Fruit fly (Drosophila melanogaster) Kc167 (cell line): ENCODE results near the gene Tom70.

Experiments
- Myc ChIP-seq: fragments of >200 bp; optimal IDR thresholded peaks from 2 replicates; lab custom pipeline; 2017; ENCODE audit warnings: missing external identifiers
- Sin3A ChIP-seq: fragments of >200 bp; optimal IDR thresholded peaks from 2 replicates; lab custom pipeline; 2018; ENCODE audit warnings: missing external identifiers
- h ChIP-seq: fragments of >200 bp; optimal IDR thresholded peaks from 3 replicates; lab custom pipeline; 2018; ENCODE audit warnings: missing external identifiers
- insv ChIP-seq: fragments of >200 bp; optimal IDR thresholded peaks from 3 replicates; lab custom pipeline; 2018; ENCODE audit warnings: missing external identifiers
- ttk ChIP-seq: sonication (Bioruptor generic); optimal IDR thresholded peaks from 2 replicates; lab custom pipeline; 2017; ENCODE audit warnings: missing external identifiers

- no peak for TF ChIP-seq insv (lab: Kevin White, UChicago)
- TF ChIP-seq Myc (lab: Kevin White, UChicago): no peak
- no peak for TF ChIP-seq ttk (lab: Kevin White, UChicago)
- TF ChIP-seq h (lab: Kevin White, UChicago): no peak
- TF ChIP-seq Sin3A (lab: Kevin White, UChicago): no peak
These were observed 39.9 kb upstream of the Tom70 start for dm6 chr2L:12078123-12078658.
